Worm (Caenorhabditis elegans) whole organism, L2 larva: Measurements from ENCODE around the gene cyp-25A2.
"Not testable (repeated sequence)": the region's sequence is repeated elsewhere in the genome, so short reads cannot be mapped to it uniquely, and the experiment has no call there.

Experiments used
- ZK546.5 ChIP-seq: sonication (generic microtip); optimal IDR thresholded peaks from 2 replicates; lab custom pipeline; 2017; ENCODE audit warnings: missing biosample characterization, missing genetic modification characterization
- alr-1 ChIP-seq: fragments of 150-350 bp; optimal IDR thresholded peaks from 2 replicates; lab custom pipeline; 2014; ENCODE audit warnings: missing biosample characterization, missing genetic modification characterization
- blmp-1 ChIP-seq: sonication (generic microtip); optimal IDR thresholded peaks from 2 replicates; lab custom pipeline; 2017; ENCODE audit warnings: missing genetic modification characterization, mild to moderate bottlenecking, missing compliant biosample characterization, antibody characterized with exemption, moderate library complexity; ENCODE audit not compliant: insufficient read depth
- ceh-16 ChIP-seq: fragments of 150-350 bp; optimal IDR thresholded peaks from 2 replicates; lab custom pipeline; 2014; ENCODE audit warnings: missing biosample characterization, missing genetic modification characterization
- lin-39 ChIP-seq: fragments of 150-350 bp; optimal IDR thresholded peaks from 2 replicates; lab custom pipeline; 2014; ENCODE audit warnings: missing biosample characterization, missing genetic modification reagents, missing genetic modification characterization
- mab-5 ChIP-seq: fragments of 150-350 bp; optimal IDR thresholded peaks from 2 replicates; lab custom pipeline; 2014; ENCODE audit warnings: missing biosample characterization, missing genetic modification characterization
- nhr-237 ChIP-seq: fragments of 150-350 bp; optimal IDR thresholded peaks from 2 replicates; lab custom pipeline; 2014; ENCODE audit warnings: missing biosample characterization, missing genetic modification characterization
- sem-4 ChIP-seq: fragments of 150-350 bp; optimal IDR thresholded peaks from 2 replicates; lab custom pipeline; 2014; ENCODE audit warnings: missing biosample characterization, missing genetic modification reagents, missing genetic modification characterization
- sma-3 ChIP-seq: sonication (generic microtip); optimal IDR thresholded peaks from 2 replicates; lab custom pipeline; 2016; ENCODE audit warnings: missing genetic modification reagents, missing genetic modification characterization, missing compliant biosample characterization
- unc-62 ChIP-seq: fragments of 150-350 bp; optimal IDR thresholded peaks from 2 replicates; lab custom pipeline; 2014; ENCODE audit warnings: missing biosample characterization, missing genetic modification reagents, missing genetic modification characterization
- ztf-4 ChIP-seq: fragments of 150-350 bp; optimal IDR thresholded peaks from 2 replicates; lab custom pipeline; 2014; ENCODE audit warnings: missing biosample characterization, missing genetic modification characterization

ce11 chrIII:3858003-3858402 is 23.0 kb downstream of the cyp-25A2 start:
- not testable (repeated sequence) for TF ChIP-seq unc-62 (GFP tag; lab: Kevin White, UChicago); ztf-4 (tag; lab: Kevin White, UChicago); mab-5 (tag; lab: Kevin White, UChicago); ceh-16; alr-1; sma-3 (GFP tag; lab: Kevin White, UChicago); ZK546.5; lin-39 (tag; lab: Kevin White, UChicago); nhr-237; blmp-1; sem-4 (tag; lab: Kevin White, UChicago)
